Fruit fly (Drosophila melanogaster) whole organism, embryonic: ENCODE measurements around the gene CG1943.

Source experiments
- CG1233 ChIP-seq: fragments of 200-800 bp; sonication (Bioruptor generic); optimal IDR thresholded peaks from 4 replicates; lab custom pipeline; 2018; ENCODE audit warnings: missing biosample characterization, mild to moderate bottlenecking, missing genetic modification characterization
- CG12942 ChIP-seq: fragments of 200-800 bp; sonication (Bioruptor generic); optimal IDR thresholded peaks from 3 replicates; lab custom pipeline; 2016; ENCODE audit warnings: missing biosample characterization, missing genetic modification characterization
- MESR4 ChIP-seq: fragments of 200-800 bp; sonication (Bioruptor generic); optimal IDR thresholded peaks from 2 replicates; lab custom pipeline; 2018; ENCODE audit warnings: missing biosample characterization, mild to moderate bottlenecking, missing genetic modification characterization, moderate library complexity
- Pdp1 ChIP-seq, 2 experiments: fragments of 200-800 bp; sonication (Bioruptor generic); optimal IDR thresholded peaks; 3 replicates each; lab custom pipeline; 2016; ENCODE audit warnings: missing biosample characterization in 2 of 2, missing genetic modification characterization in 2 of 2, mild to moderate bottlenecking in 1 of 2, moderate library complexity in 1 of 2
- crc ChIP-seq: fragments of 200-800 bp; sonication (Bioruptor generic); optimal IDR thresholded peaks from 2 replicates; lab custom pipeline; 2016; ENCODE audit warnings: missing biosample characterization, missing genetic modification characterization
- tna ChIP-seq: fragments of 200-800 bp; sonication (Bioruptor generic); IDR thresholded peaks from 2 replicates; pipeline ENCODE4 v1.3.6; 2022; ENCODE audit warnings: missing biosample characterization, missing genetic modification characterization; ENCODE audit not compliant: partially characterized antibody

The CG1943 gene

dm6 chr3R:7124109-7124639, 49.5 kb downstream of the CG1943 start, which contains the start of the genes Alh and CG10098 (continued):
- TF ChIP-seq tna (GFP tag; lab: Robert Waterston, UW), result peak; percentile 22; the same call in 1 of the 2 replicates
- peak; percentile 74 for TF ChIP-seq CG1233 (GFP tag; lab: Kevin White, UChicago)
- peak; percentile 39 for TF ChIP-seq crc (GFP tag; lab: Kevin White, UChicago)
- TF ChIP-seq Pdp1 (GFP tag; optimal IDR thresholded peaks at IDR 0.05; lab: Kevin White, UChicago), result peak; percentile 83 to 91
- TF ChIP-seq CG12942 (GFP tag; lab: Kevin White, UChicago), result peak; percentile 89
- TF ChIP-seq MESR4 (GFP tag; lab: Kevin White, UChicago), result no peak
